Worm (Caenorhabditis elegans) whole organism, mixed stage, embryonic: ENCODE results near the gene E02H4.2.

Source experiments
- ces-1 ChIP-seq: fragments of 150-350 bp; optimal IDR thresholded peaks from 2 replicates; lab custom pipeline; 2014; ENCODE audit warnings: missing biosample characterization, missing genetic modification reagents, missing genetic modification characterization
- elt-3 ChIP-seq: fragments of 150-350 bp; optimal IDR thresholded peaks from 2 replicates; lab custom pipeline; 2014; ENCODE audit warnings: missing biosample characterization, missing genetic modification characterization
- lin-13 ChIP-seq: fragments of 150-350 bp; optimal IDR thresholded peaks from 2 replicates; lab custom pipeline; 2014; ENCODE audit warnings: missing biosample characterization, missing genetic modification characterization
- nhr-76 ChIP-seq: sonication (generic microtip); optimal IDR thresholded peaks from 2 replicates; lab custom pipeline; 2017; ENCODE audit warnings: missing biosample characterization, missing genetic modification characterization
- pha-4 ChIP-seq: fragments of 150-350 bp; optimal IDR thresholded peaks from 2 replicates; lab custom pipeline; 2018; ENCODE audit warnings: missing biosample characterization, missing genetic modification reagents, missing genetic modification characterization
- snpc-4 ChIP-seq: fragments of 150-350 bp; optimal IDR thresholded peaks from 2 replicates; lab custom pipeline; 2014; ENCODE audit warnings: missing biosample characterization, missing genetic modification characterization
- sptf-1 ChIP-seq: sonication (generic microtip); optimal IDR thresholded peaks from 2 replicates; lab custom pipeline; 2017; ENCODE audit warnings: mild to moderate bottlenecking, missing genetic modification characterization, moderate library complexity, missing compliant biosample characterization
- ztf-11 ChIP-seq: fragments of 150-350 bp; optimal IDR thresholded peaks from 2 replicates; lab custom pipeline; 2014; ENCODE audit warnings: missing biosample characterization, missing genetic modification characterization

DNA sequence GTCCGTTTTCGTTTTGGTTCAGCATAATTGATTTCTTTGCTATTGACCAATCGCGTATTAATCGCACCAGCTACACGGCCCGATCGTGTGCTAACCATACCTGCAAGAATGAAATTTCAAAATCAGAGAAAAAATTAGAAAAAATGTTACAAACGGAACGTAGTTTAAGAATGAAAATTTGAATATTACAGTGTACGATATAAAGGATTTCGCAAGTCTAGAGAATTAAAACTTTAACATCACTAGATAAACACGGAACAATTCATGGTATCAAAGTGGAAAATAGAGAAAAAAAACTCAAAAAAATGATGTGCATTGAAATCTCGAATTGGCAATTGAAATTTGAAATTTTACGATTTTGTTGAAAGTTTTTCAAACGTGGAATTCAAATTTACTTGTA lies 15.1 kb upstream of the E02H4.2 start, which contains the start of gene madd-3:
- TF ChIP-seq sptf-1 (no peak), ces-1 (no peak), pha-4 (tag; lab: Kevin White, UChicago) (no peak), lin-13 (tag; lab: Kevin White, UChicago) (no peak), nhr-76 (tag; lab: Kevin White, UChicago) (no peak), ztf-11 (tag; lab: Kevin White, UChicago) (no peak), elt-3 (tag; lab: Kevin White, UChicago) (no peak), snpc-4 (no peak)
